Fruit fly (Drosophila melanogaster) whole organism, embryonic: Measurements from ENCODE around the gene Vha36-3.

Experiments
- Antp ChIP-seq: fragments of 200-800 bp; sonication (Bioruptor generic); optimal IDR thresholded peaks from 3 replicates; lab custom pipeline; 2016; ENCODE audit warnings: missing biosample characterization, missing genetic modification characterization
- Awh ChIP-seq: fragments of 200-800 bp; sonication (Bioruptor generic); IDR thresholded peaks from 2 replicates; pipeline ENCODE4, ENCODE4 v1.3.6; 2022; ENCODE audit warnings: missing biosample characterization, missing genetic modification characterization
- BtbVII ChIP-seq: fragments of 200-800 bp; sonication (Bioruptor generic); optimal IDR thresholded peaks from 3 replicates; lab custom pipeline; 2017; ENCODE audit warnings: missing biosample characterization, mild to moderate bottlenecking, missing genetic modification characterization
- CG10209 ChIP-seq: fragments of 200-800 bp; sonication (Bioruptor generic); optimal IDR thresholded peaks from 3 replicates; lab custom pipeline; 2017; ENCODE audit warnings: missing biosample characterization, mild to moderate bottlenecking, missing genetic modification characterization, missing genetic modification reagents
- CG11093 ChIP-seq: fragments of 200-800 bp; sonication (Bioruptor generic); IDR thresholded peaks from 3 replicates; pipeline ENCODE4 v1.3.6; 2022; ENCODE audit warnings: missing biosample characterization, missing genetic modification characterization
- CG12104 ChIP-seq: fragments of 200-800 bp; sonication (Bioruptor generic); optimal IDR thresholded peaks from 3 replicates; lab custom pipeline; 2016; ENCODE audit warnings: missing biosample characterization, missing genetic modification characterization
- CG14014 ChIP-seq: fragments of 200-800 bp; sonication (Bioruptor generic); IDR thresholded peaks from 2 replicates; pipeline ENCODE4 v1.3.6; 2022; ENCODE audit warnings: missing biosample characterization, missing genetic modification characterization
- CG15011 ChIP-seq: fragments of 200-800 bp; sonication (Bioruptor generic); optimal IDR thresholded peaks from 3 replicates; lab custom pipeline; 2018; ENCODE audit warnings: missing biosample characterization, mild to moderate bottlenecking, missing genetic modification characterization
- CG1529 ChIP-seq: fragments of 200-800 bp; sonication (Bioruptor generic); optimal IDR thresholded peaks from 3 replicates; lab custom pipeline; 2018; ENCODE audit warnings: missing biosample characterization, missing genetic modification characterization
- CG17359 ChIP-seq: fragments of 200-800 bp; sonication (Bioruptor generic); optimal IDR thresholded peaks from 3 replicates; lab custom pipeline; 2018; ENCODE audit warnings: missing biosample characterization, mild to moderate bottlenecking, missing genetic modification characterization, moderate library complexity
- CG17802 ChIP-seq: fragments of 200-800 bp; sonication (Bioruptor generic); optimal IDR thresholded peaks from 2 replicates; lab custom pipeline; 2018; ENCODE audit warnings: missing biosample characterization, mild to moderate bottlenecking, missing genetic modification characterization, moderate library complexity
- CG2116 ChIP-seq: fragments of 200-800 bp; sonication (Bioruptor generic); optimal IDR thresholded peaks from 3 replicates; lab custom pipeline; 2018; ENCODE audit warnings: missing biosample characterization, mild to moderate bottlenecking, missing genetic modification characterization
- CG32767 ChIP-seq: fragments of 200-800 bp; sonication (Bioruptor generic); IDR thresholded peaks from 2 replicates; pipeline ENCODE4 v1.3.6; 2022; ENCODE audit warnings: missing biosample characterization, missing genetic modification characterization
- CG3281 ChIP-seq: fragments of 200-800 bp; sonication (Bioruptor generic); optimal IDR thresholded peaks from 3 replicates; lab custom pipeline; 2017; ENCODE audit warnings: missing biosample characterization, mild to moderate bottlenecking, missing genetic modification characterization
- CG3407 ChIP-seq: fragments of 200-800 bp; sonication (Bioruptor generic); optimal IDR thresholded peaks from 2 replicates; lab custom pipeline; 2018; ENCODE audit warnings: missing biosample characterization, mild to moderate bottlenecking, missing genetic modification characterization
- CG4360 ChIP-seq: fragments of 200-800 bp; sonication (Bioruptor generic); IDR thresholded peaks from 2 replicates; pipeline ENCODE4 v1.3.6; 2022; ENCODE audit warnings: missing biosample characterization, missing genetic modification characterization
- CG4730 ChIP-seq: fragments of 200-800 bp; sonication (Bioruptor generic); IDR thresholded peaks from 2 replicates; pipeline ENCODE4 v1.3.6; 2022; ENCODE audit warnings: missing biosample characterization, missing genetic modification characterization
- CG6175 ChIP-seq: fragments of 200-800 bp; sonication (Bioruptor generic); IDR thresholded peaks from 3 replicates; pipeline ENCODE4 v1.3.6; 2022; ENCODE audit warnings: missing biosample characterization, missing genetic modification characterization
- CG6813 ChIP-seq: fragments of 200-800 bp; sonication (Bioruptor generic); optimal IDR thresholded peaks from 2 replicates; lab custom pipeline; 2017; ENCODE audit warnings: missing biosample characterization, missing genetic modification characterization, mild to moderate bottlenecking, moderate library complexity, missing genetic modification reagents
- CG7745 ChIP-seq: fragments of 200-800 bp; sonication (Bioruptor generic); optimal IDR thresholded peaks from 2 replicates; lab custom pipeline; 2018; ENCODE audit warnings: missing biosample characterization, mild to moderate bottlenecking, missing genetic modification characterization, moderate library complexity
- CG7963 ChIP-seq: fragments of 200-800 bp; sonication (Bioruptor generic); IDR thresholded peaks from 3 replicates; pipeline ENCODE4 v1.3.6; 2022; ENCODE audit warnings: missing biosample characterization, missing genetic modification characterization; ENCODE audit not compliant: partially characterized antibody
- CG8359 ChIP-seq: fragments of 200-800 bp; sonication (Bioruptor generic); optimal IDR thresholded peaks from 2 replicates; lab custom pipeline; 2017; ENCODE audit warnings: missing biosample characterization, mild to moderate bottlenecking, missing genetic modification characterization, borderline replicate concordance
- CG8478 ChIP-seq: fragments of >200 bp; optimal IDR thresholded peaks from 2 replicates; lab custom pipeline; 2018
- CG9215 ChIP-seq: fragments of 200-800 bp; sonication (Bioruptor generic); IDR thresholded peaks from 2 replicates; pipeline ENCODE4 v1.3.6; 2022; ENCODE audit warnings: missing biosample characterization, missing genetic modification characterization
- CG9817 ChIP-seq: fragments of 200-800 bp; sonication (Bioruptor generic); optimal IDR thresholded peaks from 2 replicates; lab custom pipeline; 2018; ENCODE audit warnings: missing biosample characterization, mild to moderate bottlenecking, missing genetic modification characterization, moderate library complexity
- CkIIα-i1 ChIP-seq: fragments of 200-800 bp; sonication (Bioruptor generic); IDR thresholded peaks from 2 replicates; pipeline ENCODE4 v1.3.6; 2022; ENCODE audit warnings: missing biosample characterization, missing genetic modification characterization
- CoRest ChIP-seq: fragments of 200-800 bp; sonication (Bioruptor generic); optimal IDR thresholded peaks from 3 replicates; lab custom pipeline; 2018; ENCODE audit warnings: missing biosample characterization, mild to moderate bottlenecking, missing genetic modification characterization, moderate library complexity
- D19B ChIP-seq: fragments of 200-800 bp; sonication (Bioruptor generic); optimal IDR thresholded peaks from 2 replicates; lab custom pipeline; 2017; ENCODE audit warnings: missing biosample characterization, mild to moderate bottlenecking, missing genetic modification characterization
- Drgx ChIP-seq: fragments of 200-800 bp; sonication (Bioruptor generic); IDR thresholded peaks from 2 replicates; pipeline ENCODE4 v1.3.6; 2022; ENCODE audit warnings: missing biosample characterization, missing genetic modification characterization
- Hr51 ChIP-seq, 2 experiments: fragments of 200-800 bp; sonication (Bioruptor generic); optimal IDR thresholded peaks; 2 replicates in 1 of 2; 3 replicates in 1 of 2; lab custom pipeline; 2016 to 2018; ENCODE audit warnings: missing biosample characterization in 2 of 2, missing genetic modification characterization in 2 of 2, mild to moderate bottlenecking in 1 of 2, moderate library complexity in 1 of 2
- MBD-R2 ChIP-seq: fragments of 200-800 bp; sonication (Bioruptor generic); IDR thresholded peaks from 2 replicates; pipeline ENCODE4 v1.3.6; 2022; ENCODE audit warnings: missing biosample characterization, missing genetic modification characterization
- NK7.1 ChIP-seq: fragments of 200-800 bp; sonication (Bioruptor generic); optimal IDR thresholded peaks from 3 replicates; lab custom pipeline; 2016; ENCODE audit warnings: missing biosample characterization, missing genetic modification characterization
- Spps ChIP-seq: fragments of 200-800 bp; sonication (Bioruptor generic); optimal IDR thresholded peaks from 2 replicates; lab custom pipeline; 2018; ENCODE audit warnings: missing biosample characterization, mild to moderate bottlenecking, missing genetic modification characterization
- Sry-β ChIP-seq: fragments of 200-800 bp; sonication (Bioruptor generic); optimal IDR thresholded peaks from 2 replicates; lab custom pipeline; 2018; ENCODE audit warnings: missing biosample characterization, mild to moderate bottlenecking, missing genetic modification characterization, moderate library complexity
- br ChIP-seq: fragments of >200 bp; optimal IDR thresholded peaks from 2 replicates; lab custom pipeline; 2017
- chm ChIP-seq: fragments of 200-800 bp; sonication (Bioruptor generic); IDR thresholded peaks from 2 replicates; pipeline ENCODE4 v1.3.6; 2022; ENCODE audit warnings: missing biosample characterization, missing genetic modification characterization
- chn ChIP-seq: fragments of 200-800 bp; sonication (Bioruptor generic); optimal IDR thresholded peaks from 2 replicates; lab custom pipeline; 2016; ENCODE audit warnings: missing biosample characterization, missing genetic modification characterization
- ci ChIP-seq: fragments of 200-800 bp; sonication (Bioruptor generic); IDR thresholded peaks from 3 replicates; pipeline ENCODE4 v1.3.6; 2022; ENCODE audit warnings: missing biosample characterization, missing genetic modification characterization
- crc ChIP-seq: fragments of 200-800 bp; sonication (Bioruptor generic); optimal IDR thresholded peaks from 2 replicates; lab custom pipeline; 2016; ENCODE audit warnings: missing biosample characterization, missing genetic modification characterization
- emc ChIP-seq: fragments of 200-800 bp; sonication (Bioruptor generic); optimal IDR thresholded peaks from 2 replicates; lab custom pipeline; 2016; ENCODE audit warnings: missing biosample characterization, missing genetic modification characterization
- ems ChIP-seq: fragments of 200-800 bp; sonication (Bioruptor generic); optimal IDR thresholded peaks from 3 replicates; lab custom pipeline; 2016; ENCODE audit warnings: missing biosample characterization, missing genetic modification characterization
- gcm ChIP-seq: fragments of 200-800 bp; sonication (Bioruptor generic); optimal IDR thresholded peaks from 2 replicates; lab custom pipeline; 2019; ENCODE audit warnings: missing biosample characterization, mild to moderate bottlenecking, missing genetic modification characterization, moderate library complexity
- hb ChIP-seq: fragments of 200-800 bp; sonication (Bioruptor generic); IDR thresholded peaks from 3 replicates; pipeline ENCODE4 v1.3.6; 2022; ENCODE audit warnings: missing biosample characterization, missing genetic modification characterization; ENCODE audit not compliant: partially characterized antibody
- ind ChIP-seq: fragments of 200-800 bp; sonication (Bioruptor generic); optimal IDR thresholded peaks from 3 replicates; lab custom pipeline; 2016; ENCODE audit warnings: missing biosample characterization, missing genetic modification characterization
- kah ChIP-seq: fragments of 200-800 bp; sonication (Bioruptor generic); optimal IDR thresholded peaks from 2 replicates; lab custom pipeline; 2018; ENCODE audit warnings: missing biosample characterization, mild to moderate bottlenecking, missing genetic modification characterization
- lbe ChIP-seq: fragments of 200-800 bp; sonication (Bioruptor generic); optimal IDR thresholded peaks from 2 replicates; lab custom pipeline; 2016; ENCODE audit warnings: missing biosample characterization, mild to moderate bottlenecking, missing genetic modification characterization
- lmd ChIP-seq: fragments of 200-800 bp; sonication (Bioruptor generic); IDR thresholded peaks from 2 replicates; pipeline ENCODE4 v1.3.6; 2022; ENCODE audit warnings: missing biosample characterization, missing genetic modification characterization
- odd ChIP-seq: fragments of 200-800 bp; sonication (Bioruptor generic); optimal IDR thresholded peaks from 2 replicates; lab custom pipeline; 2017; ENCODE audit warnings: missing biosample characterization, mild to moderate bottlenecking, missing genetic modification characterization
- shn ChIP-seq: fragments of 200-800 bp; sonication (Bioruptor generic); optimal IDR thresholded peaks from 3 replicates; lab custom pipeline; 2016; ENCODE audit warnings: missing biosample characterization, missing genetic modification characterization
- sima ChIP-seq: fragments of 200-800 bp; sonication (Bioruptor generic); optimal IDR thresholded peaks from 2 replicates; lab custom pipeline; 2016; ENCODE audit warnings: missing biosample characterization, missing genetic modification characterization
- ttk ChIP-seq: fragments of 200-800 bp; sonication (Bioruptor generic); IDR thresholded peaks from 2 replicates; pipeline ENCODE4 v2.1.2; 2022; ENCODE audit warnings: missing biosample characterization, missing genetic modification characterization

Vha36-3 gene

DNA sequence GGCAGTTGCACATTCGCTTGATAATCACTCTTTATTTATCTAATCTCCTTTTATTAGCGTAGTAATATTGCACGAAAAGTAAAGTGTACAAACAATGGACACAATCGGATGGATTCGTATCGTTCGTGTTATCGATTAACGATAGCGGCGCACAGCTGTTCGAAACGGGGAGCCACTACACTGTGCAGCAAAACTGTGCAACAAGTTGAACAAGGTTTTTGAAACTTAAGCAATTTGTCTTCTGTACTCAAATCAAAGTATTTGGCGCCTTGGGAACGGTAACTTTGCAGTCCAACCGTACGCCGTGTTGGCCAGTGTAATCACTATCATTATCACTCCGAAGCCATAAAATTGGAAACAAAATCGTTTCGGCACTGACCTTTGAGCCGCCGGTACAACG lies 39.3 kb upstream of the Vha36-3 start, which contains the start of the genes Tsp3A and Seipin (continued):
- peak; percentile 67; the same call in 1 of the 3 replicates for TF ChIP-seq CG11093
- peak; percentile 86 for TF ChIP-seq ind
- peak; percentile 70 for TF ChIP-seq CG9817
- peak; percentile 77 for TF ChIP-seq CG4730 (GFP tag; lab: Robert Waterston, UW)
- TF ChIP-seq ttk (GFP tag; lab: Robert Waterston, UW): peak; percentile 85
- TF ChIP-seq Hr51 (GFP tag; optimal IDR thresholded peaks at IDR 0.05; lab: Kevin White, UChicago): peak; percentile 68 to 83
- TF ChIP-seq CG3281 (GFP tag; lab: Kevin White, UChicago): peak; percentile 89
- TF ChIP-seq CkIIα-i1 (GFP tag; lab: Robert Waterston, UW): 0 out of 2 replicates have a peak, but pooled peaks have one; percentile 41
- TF ChIP-seq shn: peak; percentile 74
- TF ChIP-seq CG6175 (GFP tag; lab: Robert Waterston, UW): peak; percentile 80; the same call in 2 of the 3 replicates
- TF ChIP-seq CG15011 (GFP tag; lab: Kevin White, UChicago): no peak
- TF ChIP-seq CG4360 (GFP tag; lab: Robert Waterston, UW): peak; percentile 59
- no peak for TF ChIP-seq sima (GFP tag; lab: Kevin White, UChicago)
- TF ChIP-seq hb (GFP tag; lab: Robert Waterston, UW): no peak; the same call in 2 of the 3 replicates
- no peak for TF ChIP-seq br (lab: Kevin White, UChicago)
- TF ChIP-seq CoRest (tag; lab: Kevin White, UChicago): peak; percentile 82
- TF ChIP-seq CG7963: peak; percentile 43; the same call in 2 of the 3 replicates
- TF ChIP-seq BtbVII: peak; percentile 89
- peak; percentile 78 for TF ChIP-seq CG32767 (GFP tag; lab: Robert Waterston, UW)
- TF ChIP-seq Awh (GFP tag; lab: Robert Waterston, UW): peak; percentile 87
- peak; percentile 75 for TF ChIP-seq emc (GFP tag; lab: Kevin White, UChicago)
- no peak for TF ChIP-seq odd (GFP tag; lab: Kevin White, UChicago)
- TF ChIP-seq NK7.1: peak; percentile 74
- peak; percentile 86 for TF ChIP-seq Drgx (GFP tag; lab: Robert Waterston, UW)
- TF ChIP-seq MBD-R2 (GFP tag; lab: Robert Waterston, UW): peak; percentile 94
- peak; percentile 62 for TF ChIP-seq chn (GFP tag; lab: Kevin White, UChicago)
- TF ChIP-seq CG17802 (tag; lab: Kevin White, UChicago): peak; percentile 54
- TF ChIP-seq CG8478: no peak
- TF ChIP-seq CG8359: peak; percentile 31
- TF ChIP-seq Antp (GFP tag; lab: Kevin White, UChicago): peak; percentile 86
- peak; percentile 90 for TF ChIP-seq lmd (GFP tag; lab: Robert Waterston, UW)
- peak; percentile 77 for TF ChIP-seq D19B (GFP tag; lab: Kevin White, UChicago)
- peak; percentile 80 for TF ChIP-seq CG6813 (GFP tag; lab: Kevin White, UChicago)
- TF ChIP-seq Sry-β (GFP tag; lab: Kevin White, UChicago): no peak
- TF ChIP-seq CG7745: no peak
- peak; percentile 48 for TF ChIP-seq CG1529 (GFP tag; lab: Kevin White, UChicago)
- peak; percentile 79 for TF ChIP-seq crc (GFP tag; lab: Kevin White, UChicago)
- peak; percentile 67 for TF ChIP-seq gcm
- peak; percentile 88 for TF ChIP-seq CG17359 (tag; lab: Kevin White, UChicago)
- no peak for TF ChIP-seq Spps (tag; lab: Kevin White, UChicago)
- peak; percentile 90 for TF ChIP-seq CG14014 (GFP tag; lab: Robert Waterston, UW)
- peak; percentile 76 for TF ChIP-seq ems (GFP tag; lab: Kevin White, UChicago)
- peak; percentile 78 for TF ChIP-seq CG9215 (GFP tag; lab: Robert Waterston, UW)
- TF ChIP-seq CG2116 (GFP tag; lab: Kevin White, UChicago): peak; percentile 54
- no peak for TF ChIP-seq lbe (GFP tag; lab: Kevin White, UChicago)
- TF ChIP-seq CG12104 (GFP tag; lab: Kevin White, UChicago): peak; percentile 62
- peak; percentile 80 for TF ChIP-seq CG10209 (GFP tag; lab: Kevin White, UChicago)
- TF ChIP-seq ci (GFP tag; lab: Robert Waterston, UW): peak; percentile 92
- peak; percentile 57 for TF ChIP-seq CG3407
- peak; percentile 93 for TF ChIP-seq chm (GFP tag; lab: Robert Waterston, UW)
- TF ChIP-seq kah (GFP tag; lab: Kevin White, UChicago): peak; percentile 79
